Fruit fly (Drosophila melanogaster) whole organism, embryonic: ENCODE data around the gene MED27.

Source experiments
- CG1024 ChIP-seq: fragments of 200-800 bp; sonication (Bioruptor generic); IDR thresholded peaks from 2 replicates; pipeline ENCODE4 v1.3.6; 2022; ENCODE audit warnings: missing biosample characterization, missing genetic modification characterization
- CG10543 ChIP-seq: fragments of 200-800 bp; sonication (Bioruptor generic); optimal IDR thresholded peaks from 3 replicates; lab custom pipeline; 2017; ENCODE audit warnings: missing biosample characterization, mild to moderate bottlenecking, missing genetic modification characterization, moderate library complexity
- CG10654 ChIP-seq: fragments of 200-800 bp; sonication (Bioruptor generic); optimal IDR thresholded peaks from 2 replicates; lab custom pipeline; 2016; ENCODE audit warnings: missing biosample characterization, missing genetic modification characterization
- CG12155 ChIP-seq: fragments of 200-800 bp; sonication (Bioruptor generic); optimal IDR thresholded peaks from 3 replicates; lab custom pipeline; 2016; ENCODE audit warnings: missing biosample characterization, missing genetic modification characterization
- CG12769 ChIP-seq: fragments of 200-800 bp; sonication (Bioruptor generic); optimal IDR thresholded peaks from 2 replicates; lab custom pipeline; 2019; ENCODE audit warnings: missing biosample characterization, mild to moderate bottlenecking, missing genetic modification characterization, moderate library complexity
- CG14965 ChIP-seq: fragments of 200-800 bp; sonication (Bioruptor generic); optimal IDR thresholded peaks from 2 replicates; lab custom pipeline; 2016; ENCODE audit warnings: missing biosample characterization, missing genetic modification characterization, borderline replicate concordance
- CG15269 ChIP-seq: fragments of 200-800 bp; sonication (Bioruptor generic); optimal IDR thresholded peaks from 2 replicates; lab custom pipeline; 2018; ENCODE audit warnings: missing biosample characterization, mild to moderate bottlenecking, missing genetic modification characterization, moderate library complexity
- CG1602 ChIP-seq: fragments of 200-800 bp; sonication (Bioruptor generic); optimal IDR thresholded peaks from 3 replicates; lab custom pipeline; 2016; ENCODE audit warnings: missing biosample characterization, missing genetic modification characterization
- CG17568 ChIP-seq: fragments of 200-800 bp; sonication (Bioruptor generic); optimal IDR thresholded peaks from 2 replicates; lab custom pipeline; 2018; ENCODE audit warnings: missing biosample characterization, mild to moderate bottlenecking, missing genetic modification characterization, moderate library complexity
- CG18599 ChIP-seq: fragments of 200-800 bp; sonication (Bioruptor generic); optimal IDR thresholded peaks from 3 replicates; lab custom pipeline; 2017; ENCODE audit warnings: missing biosample characterization, missing genetic modification characterization, mild to moderate bottlenecking, moderate library complexity, missing genetic modification reagents
- CG3407 ChIP-seq: fragments of 200-800 bp; sonication (Bioruptor generic); optimal IDR thresholded peaks from 2 replicates; lab custom pipeline; 2018; ENCODE audit warnings: missing biosample characterization, mild to moderate bottlenecking, missing genetic modification characterization
- CG42726 ChIP-seq: fragments of 200-800 bp; sonication (Bioruptor generic); IDR thresholded peaks from 2 replicates; pipeline ENCODE4 v1.3.6; 2022; ENCODE audit warnings: missing biosample characterization, missing genetic modification characterization; ENCODE audit not compliant: partially characterized antibody
- CG4360 ChIP-seq: fragments of 200-800 bp; sonication (Bioruptor generic); IDR thresholded peaks from 2 replicates; pipeline ENCODE4 v1.3.6; 2022; ENCODE audit warnings: missing biosample characterization, missing genetic modification characterization
- CG6272 ChIP-seq: fragments of 200-800 bp; sonication (Bioruptor generic); IDR thresholded peaks from 2 replicates; pipeline ENCODE4 v1.3.6; 2022; ENCODE audit warnings: missing biosample characterization, missing genetic modification characterization
- CG6689 ChIP-seq: fragments of 200-800 bp; sonication (Bioruptor generic); IDR thresholded peaks from 2 replicates; pipeline ENCODE4 v1.3.6; 2022; ENCODE audit warnings: missing biosample characterization, missing genetic modification characterization
- CG6791 ChIP-seq: fragments of 200-800 bp; sonication (Bioruptor generic); IDR thresholded peaks from 3 replicates; pipeline ENCODE4 v1.3.6; 2022; ENCODE audit warnings: missing biosample characterization, missing genetic modification characterization; ENCODE audit not compliant: partially characterized antibody
- CG7556 ChIP-seq: fragments of 200-800 bp; sonication (Bioruptor generic); optimal IDR thresholded peaks from 2 replicates; lab custom pipeline; 2017; ENCODE audit warnings: missing biosample characterization, mild to moderate bottlenecking, missing genetic modification characterization
- CG8089 ChIP-seq: fragments of 200-800 bp; sonication (Bioruptor generic); optimal IDR thresholded peaks from 3 replicates; lab custom pipeline; 2016; ENCODE audit warnings: missing biosample characterization, missing genetic modification characterization
- CHES-1-like ChIP-seq: fragments of 200-800 bp; sonication (Bioruptor generic); optimal IDR thresholded peaks from 2 replicates; lab custom pipeline; 2016; ENCODE audit warnings: missing biosample characterization, missing genetic modification characterization
- Doc2 ChIP-seq: fragments of 200-800 bp; sonication (Bioruptor generic); IDR thresholded peaks from 2 replicates; pipeline ENCODE4 v1.3.6; 2022; ENCODE audit warnings: missing biosample characterization, missing genetic modification characterization
- Gug ChIP-seq: fragments of 200-800 bp; sonication (Bioruptor generic); IDR thresholded peaks from 4 replicates; pipeline ENCODE4 v1.3.6; 2022; ENCODE audit warnings: missing biosample characterization, missing genetic modification characterization
- HHEX ChIP-seq: fragments of 200-800 bp; sonication (Bioruptor generic); optimal IDR thresholded peaks from 3 replicates; lab custom pipeline; 2017; ENCODE audit warnings: missing biosample characterization, mild to moderate bottlenecking, missing genetic modification characterization, missing genetic modification reagents
- HLHmδ ChIP-seq: fragments of 200-800 bp; sonication (Bioruptor generic); optimal IDR thresholded peaks from 2 replicates; lab custom pipeline; 2018; ENCODE audit warnings: missing biosample characterization, mild to moderate bottlenecking, missing genetic modification characterization, moderate library complexity
- HmgZ ChIP-seq: fragments of 200-800 bp; sonication (Bioruptor generic); optimal IDR thresholded peaks from 2 replicates; lab custom pipeline; 2018; ENCODE audit warnings: missing biosample characterization, mild to moderate bottlenecking, missing genetic modification characterization
- Lpt ChIP-seq: fragments of >200 bp; optimal IDR thresholded peaks from 2 replicates; lab custom pipeline; 2018; ENCODE audit warnings: missing biosample characterization, missing genetic modification characterization
- Mad ChIP-seq: fragments of 200-800 bp; sonication (Bioruptor generic); optimal IDR thresholded peaks from 2 replicates; lab custom pipeline; 2016; ENCODE audit warnings: missing biosample characterization, missing genetic modification characterization
- Neu2 ChIP-seq: fragments of 200-800 bp; sonication (Bioruptor generic); optimal IDR thresholded peaks from 3 replicates; lab custom pipeline; 2016; ENCODE audit warnings: missing biosample characterization, missing genetic modification characterization, borderline replicate concordance
- Stat92E ChIP-seq, 3 experiments: fragments of >200 bp in 2 of 3; fragments of 200-800 bp in 1 of 3; sonication (Bioruptor generic) in 1 of 3; optimal IDR thresholded peaks; 2 replicates each; lab custom pipeline; 2017 to 2019; ENCODE audit warnings: missing biosample characterization in 3 of 3, missing genetic modification characterization in 3 of 3, mild to moderate bottlenecking in 1 of 3, moderate library complexity in 1 of 3
- TFAM ChIP-seq: fragments of 200-800 bp; sonication (Bioruptor generic); optimal IDR thresholded peaks from 2 replicates; lab custom pipeline; 2017; ENCODE audit warnings: missing biosample characterization, missing genetic modification characterization, inconsistent platforms
- btn ChIP-seq: fragments of 200-800 bp; sonication (Bioruptor generic); optimal IDR thresholded peaks from 2 replicates; lab custom pipeline; 2016; ENCODE audit warnings: missing biosample characterization, missing genetic modification characterization
- chif ChIP-seq, 2 experiments: fragments of 200-800 bp; sonication (Bioruptor generic); optimal IDR thresholded peaks; 3 replicates each; lab custom pipeline; 2016; ENCODE audit warnings: missing biosample characterization in 2 of 2, missing genetic modification characterization in 2 of 2
- crp ChIP-seq, 2 experiments: fragments of 200-800 bp; sonication (Bioruptor generic); optimal IDR thresholded peaks; 2 replicates in 1 of 2; 3 replicates in 1 of 2; lab custom pipeline; 2017; ENCODE audit warnings: missing biosample characterization in 2 of 2, missing genetic modification characterization in 2 of 2, mild to moderate bottlenecking in 1 of 2, moderate library complexity in 1 of 2
- disco-r ChIP-seq: fragments of 200-800 bp; sonication (Bioruptor generic); optimal IDR thresholded peaks from 2 replicates; lab custom pipeline; 2016; ENCODE audit warnings: missing biosample characterization, missing genetic modification characterization
- dmrt11E ChIP-seq: fragments of 200-800 bp; sonication (Bioruptor generic); optimal IDR thresholded peaks from 3 replicates; lab custom pipeline; 2018; ENCODE audit warnings: missing biosample characterization, mild to moderate bottlenecking, missing genetic modification characterization, moderate library complexity
- fd64A ChIP-seq: fragments of 200-800 bp; sonication (Bioruptor generic); optimal IDR thresholded peaks from 3 replicates; lab custom pipeline; 2018; ENCODE audit warnings: missing biosample characterization, mild to moderate bottlenecking, missing genetic modification characterization
- fru ChIP-seq: fragments of >200 bp; optimal IDR thresholded peaks from 2 replicates; lab custom pipeline; 2017
- gfzf ChIP-seq: fragments of 200-800 bp; sonication (Bioruptor generic); optimal IDR thresholded peaks from 2 replicates; lab custom pipeline; 2016; ENCODE audit warnings: missing biosample characterization, mild to moderate bottlenecking, missing genetic modification characterization, moderate library complexity
- gro ChIP-seq: fragments of 200-800 bp; sonication (Bioruptor generic); optimal IDR thresholded peaks from 2 replicates; lab custom pipeline; 2016; ENCODE audit warnings: missing biosample characterization, missing genetic modification characterization
- inv ChIP-seq: fragments of 200-800 bp; sonication (Bioruptor generic); IDR thresholded peaks from 2 replicates; pipeline ENCODE4 v1.3.6; 2022; ENCODE audit warnings: missing biosample characterization, missing genetic modification characterization; ENCODE audit not compliant: partially characterized antibody
- mld ChIP-seq: fragments of 200-800 bp; sonication (Bioruptor generic); IDR thresholded peaks from 3 replicates; pipeline ENCODE4 v1.3.6; 2022; ENCODE audit warnings: missing biosample characterization, missing genetic modification characterization; ENCODE audit not compliant: partially characterized antibody
- p53 ChIP-seq: fragments of 200-800 bp; sonication (Bioruptor generic); optimal IDR thresholded peaks from 2 replicates; lab custom pipeline; 2016; ENCODE audit warnings: missing biosample characterization, missing genetic modification characterization
- pan ChIP-seq, 4 experiments: fragments of >200 bp in 3 of 4; fragments of 200-800 bp in 1 of 4; sonication (Bioruptor generic) in 1 of 4; optimal IDR thresholded peaks in 3 of 4; IDR thresholded peaks in 1 of 4; 2 replicates each; pipeline versions ENCODE4 v1.3.6 to Lab custom; 2017 to 2022; ENCODE audit warnings: missing biosample characterization in 2 of 4, missing genetic modification characterization in 2 of 4, mixed read lengths in 1 of 4
- pnt ChIP-seq: fragments of 200-800 bp; sonication (Bioruptor generic); optimal IDR thresholded peaks from 3 replicates; lab custom pipeline; 2016; ENCODE audit warnings: missing biosample characterization, missing genetic modification characterization
- scrt ChIP-seq: fragments of 200-800 bp; sonication (Bioruptor generic); optimal IDR thresholded peaks from 2 replicates; lab custom pipeline; 2018; ENCODE audit warnings: missing biosample characterization, mild to moderate bottlenecking, missing genetic modification characterization, moderate library complexity
- tgo ChIP-seq: fragments of 200-800 bp; sonication (Bioruptor generic); IDR thresholded peaks from 3 replicates; pipeline ENCODE4 v1.3.6; 2022; ENCODE audit warnings: missing biosample characterization, missing genetic modification characterization
- trem ChIP-seq: fragments of 200-800 bp; optimal IDR thresholded peaks from 3 replicates; lab custom pipeline; 2019; ENCODE audit warnings: missing biosample characterization, mild to moderate bottlenecking, missing genetic modification characterization, moderate library complexity
- tx ChIP-seq: fragments of 200-800 bp; sonication (Bioruptor generic); optimal IDR thresholded peaks from 2 replicates; lab custom pipeline; 2016; ENCODE audit warnings: missing biosample characterization, missing genetic modification characterization

Gene MED27

dm6 chr3R:5648569-5649476, 6.1 kb upstream of the MED27 start, which contains the start of the genes MTA1-like and Sec23 (continued):
- TF ChIP-seq pan (optimal IDR thresholded peaks at IDR 0.05; lab: Kevin White, UChicago) (no peak), pan (GFP tag; optimal IDR thresholded peaks at IDR 0.05 in 1 of 2, IDR thresholded peaks at IDR 0.05 in 1 of 2) (peak in 1 of 2 experiments; percentile 17), Mad (no peak), CG8089 (GFP tag; lab: Kevin White, UChicago) (no peak), CG4360 (GFP tag; lab: Robert Waterston, UW) (no peak), dmrt11E (tag; lab: Kevin White, UChicago) (peak; percentile 66), CG6689 (peak; percentile 77), CG42726 (GFP tag; lab: Robert Waterston, UW) (peak; percentile 75), CG10654 (GFP tag; lab: Kevin White, UChicago) (peak; percentile 44), CG1602 (GFP tag; lab: Kevin White, UChicago) (peak; percentile 56), CG17568 (GFP tag; lab: Kevin White, UChicago) (no peak), CG14965 (GFP tag; lab: Kevin White, UChicago) (no peak), CG6791 (GFP tag; lab: Robert Waterston, UW) (peak; percentile 93), CG15269 (peak; percentile 43), Neu2 (GFP tag; lab: Kevin White, UChicago) (no peak), Gug (GFP tag; lab: Robert Waterston, UW) (peak; percentile 73; the same call in 2 of the 4 replicates), HLHmδ (peak; percentile 41), CG6272 (GFP tag; lab: Robert Waterston, UW) (peak; percentile 68; the same call in 1 of the 2 replicates), disco-r (GFP tag; lab: Kevin White, UChicago) (no peak), fru (no peak), CG12769 (no peak), fd64A (GFP tag; lab: Kevin White, UChicago) (no peak), TFAM (no peak), CG1024 (GFP tag; lab: Robert Waterston, UW) (no peak), crp (GFP tag; optimal IDR thresholded peaks at IDR 0.05; lab: Kevin White, UChicago) (peak in 1 of 2 experiments; percentile 81), Stat92E (GFP tag; optimal IDR thresholded peaks at IDR 0.05; lab: Kevin White, UChicago) (peak in 1 of 3 experiments; percentile 48), btn (GFP tag; lab: Kevin White, UChicago) (no peak), scrt (GFP tag; lab: Kevin White, UChicago) (peak; percentile 31), CG7556 (peak; percentile 21), CHES-1-like (GFP tag; lab: Kevin White, UChicago) (no peak), tgo (peak; percentile 40; the same call in 1 of the 3 replicates), mld (GFP tag; lab: Robert Waterston, UW) (peak; percentile 91), HHEX (GFP tag; lab: Kevin White, UChicago) (no peak), pnt (GFP tag; lab: Kevin White, UChicago) (no peak), tx (peak; percentile 14), Doc2 (GFP tag; lab: Robert Waterston, UW) (no peak), gfzf (GFP tag; lab: Kevin White, UChicago) (peak; percentile 13), trem (tag; lab: Kevin White, UChicago) (peak; percentile 75), CG10543 (peak; percentile 66), p53 (GFP tag; lab: Kevin White, UChicago) (no peak), chif (GFP tag; optimal IDR thresholded peaks at IDR 0.05; lab: Kevin White, UChicago) (no peak), Lpt (GFP tag; lab: Kevin White, UChicago) (no peak), gro (GFP tag; lab: Kevin White, UChicago) (no peak), CG18599 (GFP tag; lab: Kevin White, UChicago) (peak; percentile 38), inv (GFP tag; lab: Robert Waterston, UW) (peak; percentile 96), CG3407 (peak; percentile 10), HmgZ (tag; lab: Kevin White, UChicago) (peak; percentile 26), CG12155 (GFP tag; lab: Kevin White, UChicago) (peak; percentile 33)
